Worm (Caenorhabditis elegans): Measurements from ENCODE around the gene jmjd-5.

jmjd-5 gene

DNA sequence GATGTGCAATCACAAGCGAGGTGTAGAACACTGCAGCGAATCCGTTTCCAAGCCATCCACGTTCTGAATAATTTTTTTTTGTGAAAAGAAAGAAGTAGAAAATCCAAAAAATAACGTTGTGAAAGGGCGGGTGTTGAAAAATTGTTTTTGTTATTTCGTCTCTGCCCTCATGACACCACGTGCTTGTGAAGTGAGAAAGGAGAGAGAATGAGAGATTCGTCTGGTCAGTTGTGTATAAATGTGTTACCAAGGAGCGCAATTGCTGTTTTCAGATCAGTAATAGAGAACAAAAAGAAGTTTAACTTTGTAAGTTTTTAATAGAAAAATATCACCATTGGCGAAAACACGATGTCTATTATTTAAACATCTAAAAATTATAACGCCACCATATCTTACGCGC, 6.0 kb upstream of the jmjd-5 start (continued):
- peak; percentile 41 to 43 for TF ChIP-seq efl-1 (optimal IDR thresholded peaks at IDR 0.05)
- TF ChIP-seq efl-1 (GFP tag; optimal IDR thresholded peaks at IDR 0.05 in 1 of 2), result peak in 1 of 2 experiments; percentile 36
- TF ChIP-seq ceh-8 (GFP tag; optimal IDR thresholded peaks at IDR 0.05), result no peak
- TF ChIP-seq nhr-11 (tag; optimal IDR thresholded peaks at IDR 0.05), result no peak
- peak; percentile 48 for TF ChIP-seq unc-130 (tag; optimal IDR thresholded peaks at IDR 0.05)
- peak; percentile 56 for TF ChIP-seq mep-1 (tag; optimal IDR thresholded peaks at IDR 0.05)
- TF ChIP-seq nhr-12 (tag; optimal IDR thresholded peaks at IDR 0.05), result no peak
- TF ChIP-seq ama-1 (optimal IDR thresholded peaks at IDR 0.05), result no peak
- peak; percentile 24 for TF ChIP-seq swsn-7 (tag; optimal IDR thresholded peaks at IDR 0.05)
- TF ChIP-seq lsy-2 (tag; optimal IDR thresholded peaks at IDR 0.05), result peak; percentile 44 to 65
- TF ChIP-seq ceh-82 (tag; optimal IDR thresholded peaks at IDR 0.05), result peak in 1 of 3 experiments; percentile 24
- peak; percentile 38 for TF ChIP-seq lir-3 (tag; optimal IDR thresholded peaks at IDR 0.05; ENCODE audit: poor library complexity)
- TF ChIP-seq fos-1 (tag; optimal IDR thresholded peaks at IDR 0.05), result no peak
- peak; percentile 23; the same call in 1 of the 2 replicates for TF ChIP-seq nhr-19 (GFP tag; conservative IDR thresholded peaks at IDR 0.05)
- no peak for TF ChIP-seq nhr-237 (tag; optimal IDR thresholded peaks at IDR 0.05)
- no peak for TF ChIP-seq nhr-90 (tag; optimal IDR thresholded peaks at IDR 0.05; ENCODE audit: poor library complexity)
- peak; percentile 83 for TF ChIP-seq lin-14 (GFP tag; optimal IDR thresholded peaks at IDR 0.05)
- TF ChIP-seq nhr-77 (tag; optimal IDR thresholded peaks at IDR 0.05), result no peak
- peak; percentile 4 for TF ChIP-seq lin-15B (tag; optimal IDR thresholded peaks at IDR 0.05)
- TF ChIP-seq Y116A8C.19 (tag; optimal IDR thresholded peaks at IDR 0.05; ENCODE audit: borderline replicate concordance), result no peak
- TF ChIP-seq vab-15 (tag; optimal IDR thresholded peaks at IDR 0.05), result no peak
- no peak for TF ChIP-seq tlp-1 (tag; optimal IDR thresholded peaks at IDR 0.05)
- TF ChIP-seq lin-13 (GFP tag; optimal IDR thresholded peaks at IDR 0.05), result no peak
- TF ChIP-seq sptf-1 (tag; optimal IDR thresholded peaks at IDR 0.05), result no peak
- TF ChIP-seq irx-1 (tag; optimal IDR thresholded peaks at IDR 0.05), result no peak
- no peak for TF ChIP-seq ztf-11 (tag; optimal IDR thresholded peaks at IDR 0.05)
- TF ChIP-seq alr-1 (tag; optimal IDR thresholded peaks at IDR 0.05; ENCODE audit: borderline replicate concordance), result no peak
- no peak for TF ChIP-seq nhr-47 (tag; optimal IDR thresholded peaks at IDR 0.05)
- TF ChIP-seq mef-2 (tag; optimal IDR thresholded peaks at IDR 0.05), result no peak
- TF ChIP-seq ceh-90 (tag; optimal IDR thresholded peaks at IDR 0.05), result no peak
- TF ChIP-seq lin-39 (tag; optimal IDR thresholded peaks at IDR 0.05), result no peak
- no peak for TF ChIP-seq egl-27 (tag; optimal IDR thresholded peaks at IDR 0.05)

DNA sequence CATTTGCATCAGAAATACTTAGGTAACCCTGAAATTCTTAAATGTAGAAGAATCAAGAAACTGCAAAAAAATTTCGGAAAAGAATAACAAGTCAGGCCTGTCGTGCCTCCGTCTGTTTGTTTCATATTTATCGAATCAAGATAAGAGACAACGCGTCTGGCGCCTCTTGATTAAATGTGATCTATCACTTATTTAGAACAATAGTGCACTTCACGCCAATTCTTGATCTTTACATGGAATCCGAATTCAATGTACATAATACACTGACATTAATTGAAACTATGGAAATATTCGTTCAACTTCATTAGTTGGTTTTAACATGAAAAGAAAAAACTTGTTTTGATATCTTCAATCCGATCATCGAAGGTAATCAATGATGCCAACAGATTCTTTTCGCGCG, 4.8 kb upstream of the jmjd-5 start, which contains the start of gene mboa-2:
Gene mboa-2 (minus strand): TSS at position 28 of the 400 bp plus-strand sequence.
- TF ChIP-seq unc-62 (GFP tag; optimal IDR thresholded peaks at IDR 0.05) (no peak), unc-30 (tag; optimal IDR thresholded peaks at IDR 0.05) (no peak), nhr-71 (tag; optimal IDR thresholded peaks at IDR 0.05) (peak; percentile 56), nhr-12 (tag; optimal IDR thresholded peaks at IDR 0.05) (no peak), nhr-237 (tag; optimal IDR thresholded peaks at IDR 0.05) (no peak), fos-1 (tag; optimal IDR thresholded peaks at IDR 0.05) (no peak), fkh-10 (GFP tag; optimal IDR thresholded peaks at IDR 0.05) (no peak), lsy-2 (tag; optimal IDR thresholded peaks at IDR 0.05) (peak; percentile 29 to 38), hlh-17 (GFP tag; optimal IDR thresholded peaks at IDR 0.05; ENCODE audit: borderline replicate concordance) (no peak), vab-15 (tag; optimal IDR thresholded peaks at IDR 0.05) (no peak), blmp-1 (tag; optimal IDR thresholded peaks at IDR 0.05) (no peak), C34B4.2 (tag; optimal IDR thresholded peaks at IDR 0.05) (no peak), lin-13 (GFP tag; optimal IDR thresholded peaks at IDR 0.05) (no peak), swsn-7 (tag; optimal IDR thresholded peaks at IDR 0.05) (peak; percentile 25), unc-98 (GFP tag; IDR thresholded peaks at IDR 0.05) (no peak), mef-2 (tag; optimal IDR thresholded peaks at IDR 0.05) (no peak), irx-1 (tag; optimal IDR thresholded peaks at IDR 0.05) (no peak), skn-1 (tag; optimal IDR thresholded peaks at IDR 0.05) (no peak), ceh-63 (GFP tag; optimal IDR thresholded peaks at IDR 0.05) (no peak), egl-27 (tag; optimal IDR thresholded peaks at IDR 0.05) (no peak), snu-23 (GFP tag; optimal IDR thresholded peaks at IDR 0.05) (peak; percentile 16), dpl-1 (GFP tag; optimal IDR thresholded peaks at IDR 0.05) (no peak), C16A3.4 (tag; optimal IDR thresholded peaks at IDR 0.05) (no peak), aly-2 (tag; optimal IDR thresholded peaks at IDR 0.05) (peak; percentile 45), aha-1 (tag; optimal IDR thresholded peaks at IDR 0.05) (no peak), ceh-82 (tag; optimal IDR thresholded peaks at IDR 0.05) (no peak), mab-9 (GFP tag; IDR thresholded peaks at IDR 0.05) (no peak), nhr-47 (tag; optimal IDR thresholded peaks at IDR 0.05) (peak; percentile 16), efl-1 (optimal IDR thresholded peaks at IDR 0.05) (no peak), efl-1 (GFP tag; optimal IDR thresholded peaks at IDR 0.05 in 1 of 2) (peak in 1 of 2 experiments; percentile 64), F16B12.6 (tag; optimal IDR thresholded peaks at IDR 0.05) (no peak), efl-3 (GFP tag; optimal IDR thresholded peaks at IDR 0.05) (no peak), C04F5.9 (tag; optimal IDR thresholded peaks at IDR 0.05) (no peak), ets-5 (GFP tag; IDR thresholded peaks at IDR 0.05) (no peak)

Data from whole organism, L1 larva.